Fruit fly (Drosophila melanogaster): ENCODE data around the gene Dph1.

Dph1 gene

DNA sequence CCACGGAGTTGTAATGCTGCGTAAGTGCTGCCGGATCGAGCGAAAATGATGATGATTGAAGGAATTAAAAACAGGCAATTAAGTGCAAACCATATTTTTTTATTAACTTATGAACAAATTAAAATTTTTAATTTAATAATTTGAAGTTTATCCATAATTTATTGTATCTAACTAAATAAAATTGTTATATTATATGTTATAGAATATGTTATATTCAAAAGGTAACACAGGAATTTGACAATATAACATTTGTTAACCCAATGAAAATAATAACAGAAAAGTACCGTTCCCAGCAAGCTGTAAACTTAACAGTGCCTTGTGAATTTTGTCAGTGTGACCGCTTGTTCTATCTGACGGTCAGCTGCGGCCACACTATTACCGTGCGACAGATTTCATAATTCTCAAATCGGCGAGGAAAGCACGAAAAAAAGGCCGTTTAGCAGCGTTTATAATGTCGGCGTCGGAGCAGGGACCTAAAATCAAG is 11.9 kb upstream of the Dph1 start, which contains the start of the genes Ccdc56 and mtTFB1 (continued):
- no peak for TF ChIP-seq tup (GFP tag; optimal IDR thresholded peaks at IDR 0.05)
- peak; percentile 61 for TF ChIP-seq CG12659 (GFP tag; optimal IDR thresholded peaks at IDR 0.05)
- peak; percentile 89 for TF ChIP-seq gfzf (GFP tag; optimal IDR thresholded peaks at IDR 0.05)
- TF ChIP-seq fd102C (GFP tag; optimal IDR thresholded peaks at IDR 0.05): no peak
- no peak for TF ChIP-seq CG9437 (GFP tag; optimal IDR thresholded peaks at IDR 0.05)
- no peak for TF ChIP-seq Mes4 (GFP tag; optimal IDR thresholded peaks at IDR 0.05)
- no peak for TF ChIP-seq peb (GFP tag; IDR thresholded peaks at IDR 0.05)
- no peak for TF ChIP-seq repo (GFP tag; optimal IDR thresholded peaks at IDR 0.05)
- no peak for TF ChIP-seq lilli (GFP tag; optimal IDR thresholded peaks at IDR 0.05)
- no peak for TF ChIP-seq CG6791 (GFP tag; IDR thresholded peaks at IDR 0.05; ENCODE audit: partially characterized antibody)
- no peak for TF ChIP-seq CG11723 (GFP tag; optimal IDR thresholded peaks at IDR 0.05)
- peak; percentile 31 for TF ChIP-seq CG10462 (GFP tag; optimal IDR thresholded peaks at IDR 0.05)
- TF ChIP-seq cato (GFP tag; optimal IDR thresholded peaks at IDR 0.05; ENCODE audit: borderline replicate concordance): no peak
- peak; percentile 13 for TF ChIP-seq pho (GFP tag; optimal IDR thresholded peaks at IDR 0.05)
- no peak for TF ChIP-seq maf-S (GFP tag; optimal IDR thresholded peaks at IDR 0.05)
- TF ChIP-seq gcm2 (GFP tag; optimal IDR thresholded peaks at IDR 0.05): no peak
- peak; percentile 65 for TF ChIP-seq Med (GFP tag)
- no peak for TF ChIP-seq CG9876 (GFP tag; optimal IDR thresholded peaks at IDR 0.05)
- TF ChIP-seq corto (GFP tag; optimal IDR thresholded peaks at IDR 0.05): peak; percentile 33
- peak; percentile 77 for TF ChIP-seq sens (GFP tag)
- TF ChIP-seq CG10209 (GFP tag; optimal IDR thresholded peaks at IDR 0.05): no peak
- TF ChIP-seq jumu (GFP tag; optimal IDR thresholded peaks at IDR 0.05): peak; percentile 11
- TF ChIP-seq Deaf1 (tag; optimal IDR thresholded peaks at IDR 0.05): peak; percentile 16
- TF ChIP-seq en (GFP tag; optimal IDR thresholded peaks at IDR 0.05): no peak
- peak; percentile 64 for TF ChIP-seq MESR4 (GFP tag; optimal IDR thresholded peaks at IDR 0.05)
- TF ChIP-seq ab (GFP tag; optimal IDR thresholded peaks at IDR 0.05): no peak
- TF ChIP-seq CG4617 (GFP tag; optimal IDR thresholded peaks at IDR 0.05; ENCODE audit: borderline replicate concordance): peak; percentile 4
- TF ChIP-seq CG16779 (GFP tag; IDR thresholded peaks at IDR 0.05): no peak
- no peak for TF ChIP-seq CG31365 (tag; optimal IDR thresholded peaks at IDR 0.05)
- no peak for TF ChIP-seq sug (tag; optimal IDR thresholded peaks at IDR 0.05)
- TF ChIP-seq onecut (GFP tag; IDR thresholded peaks at IDR 0.05): no peak
- TF ChIP-seq wdn (GFP tag; IDR thresholded peaks at IDR 0.05): no peak
- TF ChIP-seq CG17829 (tag; optimal IDR thresholded peaks at IDR 0.05): peak; percentile 17
- no peak for TF ChIP-seq sim (GFP tag; IDR thresholded peaks at IDR 0.05)
- no peak for TF ChIP-seq gro (GFP tag; optimal IDR thresholded peaks at IDR 0.05)
- no peak for TF ChIP-seq Hr39 (optimal IDR thresholded peaks at IDR 0.05)
- TF ChIP-seq bab2 (GFP tag; optimal IDR thresholded peaks at IDR 0.05): no peak
- TF ChIP-seq ewg (GFP tag; optimal IDR thresholded peaks at IDR 0.05): peak; percentile 76
- TF ChIP-seq gt (GFP tag; IDR thresholded peaks at IDR 0.05): no peak
- TF ChIP-seq jigr1 (GFP tag; IDR thresholded peaks at IDR 0.05): no peak
- TF ChIP-seq CG3847 (GFP tag; IDR thresholded peaks at IDR 0.05): no peak
- no peak for TF ChIP-seq cg (GFP tag; optimal IDR thresholded peaks at IDR 0.05)
- TF ChIP-seq gce (GFP tag; IDR thresholded peaks at IDR 0.05): no peak
- no peak for TF ChIP-seq CG10959 (GFP tag; IDR thresholded peaks at IDR 0.05)
- TF ChIP-seq grau (tag; optimal IDR thresholded peaks at IDR 0.05): peak; percentile 64
- no peak for TF ChIP-seq CG12769 (tag; optimal IDR thresholded peaks at IDR 0.05)
- peak; percentile 78 for TF ChIP-seq Myb (GFP tag; optimal IDR thresholded peaks at IDR 0.05)
- TF ChIP-seq CG18619 (GFP tag; optimal IDR thresholded peaks at IDR 0.05): no peak
- TF ChIP-seq ato (GFP tag; IDR thresholded peaks at IDR 0.05; ENCODE audit: partially characterized antibody): peak; percentile 22; the same call in 1 of the 2 replicates
- no peak for TF ChIP-seq lbe (GFP tag; optimal IDR thresholded peaks at IDR 0.05)
- no peak for TF ChIP-seq Dll (GFP tag; IDR thresholded peaks at IDR 0.05; ENCODE audit: partially characterized antibody)
- no peak for TF ChIP-seq CG5953 (GFP tag; IDR thresholded peaks at IDR 0.05)

Measured in whole organism, embryonic.